Worm (Caenorhabditis elegans) whole organism, L3 larva: Measurements from ENCODE around the gene R12B2.13.

Source experiments
- ceh-9 ChIP-seq: sonication (generic microtip); optimal IDR thresholded peaks from 2 replicates; lab custom pipeline; 2018; ENCODE audit warnings: missing biosample characterization, missing genetic modification characterization
- lsy-12 ChIP-seq: sonication (generic microtip); optimal IDR thresholded peaks from 2 replicates; lab custom pipeline; 2016; ENCODE audit warnings: mild to moderate bottlenecking, missing genetic modification characterization, missing compliant biosample characterization
- nhr-12 ChIP-seq: fragments of 150-350 bp; optimal IDR thresholded peaks from 2 replicates; lab custom pipeline; 2014; ENCODE audit warnings: missing biosample characterization, missing genetic modification characterization
- skn-1 ChIP-seq: fragments of 150-350 bp; optimal IDR thresholded peaks from 2 replicates; lab custom pipeline; 2014; ENCODE audit warnings: missing biosample characterization, missing genetic modification characterization
- unc-62 ChIP-seq: fragments of 150-350 bp; sonication (generic microtip); optimal IDR thresholded peaks from 4 replicates; lab custom pipeline; 2014; ENCODE audit warnings: missing biosample characterization, missing genetic modification reagents, missing genetic modification characterization

DNA sequence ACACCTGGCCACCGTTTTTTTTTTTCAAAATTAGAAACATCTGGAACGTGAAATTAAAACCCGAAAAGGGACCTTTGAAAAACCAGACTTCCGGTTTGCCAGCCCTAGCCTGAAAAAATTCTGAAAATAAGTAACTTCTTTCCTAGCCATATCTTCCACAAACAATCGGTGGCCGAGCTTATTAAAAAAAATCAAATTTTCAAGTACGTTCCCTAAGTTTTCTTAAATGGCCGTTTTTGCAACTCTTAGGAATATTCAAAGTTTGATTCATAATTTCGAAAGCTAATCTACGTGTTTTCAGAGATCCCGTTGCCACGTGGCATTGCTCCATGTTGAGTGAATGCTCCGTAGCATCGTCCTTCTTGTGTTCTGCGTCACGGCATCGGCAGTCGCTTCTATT is 9.7 kb downstream of the R12B2.13 start, which contains the start of gene R12B2.8:
- TF ChIP-seq unc-62 (GFP tag; lab: Kevin White, UChicago) (no peak), skn-1 (tag; lab: Kevin White, UChicago) (no peak), nhr-12 (tag; lab: Kevin White, UChicago) (no peak), lsy-12 (no peak), ceh-9 (tag; lab: Kevin White, UChicago) (no peak)
